Worm (Caenorhabditis elegans) whole organism, young adult: Measurements from ENCODE around the gene F13D12.10.

Source experiments
- ama-1 ChIP-seq, 3 experiments: fragments of 150-350 bp in 1 of 3; sonication (generic microtip) in 2 of 3; optimal IDR thresholded peaks; 2 replicates each; lab custom pipeline; 2014 to 2018; ENCODE audit warnings: missing biosample characterization in 2 of 3, missing genetic modification characterization in 2 of 3, missing genetic modification reagents in 2 of 3
- sdz-38 ChIP-seq: sonication (generic microtip); optimal IDR thresholded peaks from 2 replicates; lab custom pipeline; 2016; ENCODE audit warnings: missing genotype, missing genetic modification characterization, missing compliant biosample characterization

DNA sequence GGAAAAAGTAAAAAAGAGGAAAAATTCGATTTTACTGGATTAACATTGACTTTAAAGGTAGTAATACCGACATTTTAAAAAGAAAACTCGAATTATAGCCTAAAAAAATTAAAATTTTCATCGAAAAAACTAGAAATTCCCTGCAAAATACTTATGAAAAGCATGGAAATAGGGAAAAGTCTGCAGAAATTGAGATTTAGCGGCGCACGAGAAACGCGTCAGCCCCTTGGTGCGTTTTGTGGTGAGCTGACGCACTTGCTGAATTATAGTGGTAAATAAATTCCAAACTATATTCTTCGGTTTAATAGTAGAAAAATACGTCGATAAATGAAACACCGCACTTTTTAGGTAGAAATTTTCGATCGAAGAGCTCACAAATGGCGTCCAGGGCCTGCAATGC lies 19.2 kb upstream of the F13D12.10 start:
- TF ChIP-seq sdz-38 = no peak
- no peak for TF ChIP-seq ama-1 (optimal IDR thresholded peaks at IDR 0.05; lab: Kevin White, UChicago)
- TF ChIP-seq ama-1 (GFP tag; optimal IDR thresholded peaks at IDR 0.05; lab: Kevin White, UChicago) = no peak
